Fruit fly (Drosophila melanogaster) whole organism, wandering third instar larva: ENCODE results near the gene Ptp61F.

Source experiments
- Abd-B ChIP-seq: fragments of >200 bp; optimal IDR thresholded peaks from 2 replicates; lab custom pipeline; 2017; ENCODE audit warnings: missing biosample characterization, missing genetic modification characterization
- CG32264 ChIP-seq: fragments of 200-800 bp; sonication (Bioruptor generic); optimal IDR thresholded peaks from 2 replicates; lab custom pipeline; 2016; ENCODE audit warnings: missing biosample characterization, missing genetic modification characterization
- CG9705 ChIP-seq: fragments of 200-800 bp; sonication (Bioruptor generic); optimal IDR thresholded peaks from 2 replicates; lab custom pipeline; 2018; ENCODE audit warnings: missing biosample characterization, mild to moderate bottlenecking, missing genetic modification characterization
- Dfd ChIP-seq: fragments of >200 bp; optimal IDR thresholded peaks from 2 replicates; lab custom pipeline; 2017; ENCODE audit warnings: missing biosample characterization, missing genetic modification characterization
- Dif ChIP-seq: fragments of 200-275, 200-300 bp; sonication (Bioruptor generic); optimal IDR thresholded peaks from 2 replicates; lab custom pipeline; 2018; ENCODE audit warnings: missing biosample characterization, missing genetic modification characterization; ENCODE audit not compliant: partially characterized antibody
- GATAd ChIP-seq: sonication (Bioruptor generic); optimal IDR thresholded peaks from 2 replicates; lab custom pipeline; 2016; ENCODE audit warnings: missing biosample characterization, missing genetic modification characterization
- HLH106 ChIP-seq: fragments of 200-800 bp; optimal IDR thresholded peaks from 3 replicates; lab custom pipeline; 2019; ENCODE audit warnings: missing biosample characterization, mild to moderate bottlenecking, missing genetic modification characterization, moderate library complexity
- Hr78 ChIP-seq: fragments of >200 bp; optimal IDR thresholded peaks from 2 replicates; lab custom pipeline; 2017; ENCODE audit warnings: missing biosample characterization, missing genetic modification characterization
- Hr83 ChIP-seq: fragments of 200-300 bp; sonication (Bioruptor generic); optimal IDR thresholded peaks from 2 replicates; lab custom pipeline; 2016; ENCODE audit warnings: missing biosample characterization, mild to moderate bottlenecking, missing genetic modification characterization, moderate library complexity; ENCODE audit not compliant: poor library complexity, severe bottlenecking
- Jra ChIP-seq: sonication (Bioruptor generic); optimal IDR thresholded peaks from 2 replicates; lab custom pipeline; 2016; ENCODE audit warnings: missing biosample characterization, missing genetic modification characterization
- Myc ChIP-seq: fragments of >200 bp; optimal IDR thresholded peaks from 2 replicates; lab custom pipeline; 2017
- N ChIP-seq: fragments of >200 bp; optimal IDR thresholded peaks from 2 replicates; lab custom pipeline; 2018; ENCODE audit warnings: missing biosample characterization, missing external identifiers, missing genetic modification characterization
- OdsH ChIP-seq: fragments of 200-800 bp; sonication (Bioruptor generic); optimal IDR thresholded peaks from 2 replicates; lab custom pipeline; 2016; ENCODE audit warnings: missing biosample characterization, mild to moderate bottlenecking, missing genetic modification characterization
- Rel ChIP-seq, 2 experiments: fragments of 200-800 bp; sonication (Bioruptor generic) in 1 of 2; optimal IDR thresholded peaks; 2 replicates in 1 of 2; 3 replicates in 1 of 2; lab custom pipeline; 2016 to 2019; ENCODE audit warnings: mild to moderate bottlenecking in 2 of 2, missing biosample characterization in 2 of 2, missing genetic modification characterization in 2 of 2, moderate library complexity in 1 of 2
- Sp1 ChIP-seq: fragments of 200-800 bp; sonication (Bioruptor generic); optimal IDR thresholded peaks from 3 replicates; lab custom pipeline; 2019; ENCODE audit warnings: missing biosample characterization, mild to moderate bottlenecking, missing genetic modification characterization, moderate library complexity
- br ChIP-seq: fragments of 200-800 bp; sonication (Bioruptor generic); optimal IDR thresholded peaks from 2 replicates; lab custom pipeline; 2016; ENCODE audit warnings: missing biosample characterization, missing genetic modification characterization
- brk ChIP-seq: fragments of 200-800 bp; sonication (Bioruptor generic); optimal IDR thresholded peaks from 2 replicates; lab custom pipeline; 2016; ENCODE audit warnings: missing biosample characterization, mild to moderate bottlenecking, missing genetic modification characterization
- dl ChIP-seq, 2 experiments: fragments of 175-275, 200-275 bp in 1 of 2; fragments of 200-275 bp in 1 of 2; sonication (Bioruptor generic); optimal IDR thresholded peaks; lab custom pipeline; 2018; ENCODE audit warnings: mild to moderate bottlenecking in 2 of 2, missing biosample characterization in 2 of 2, missing genetic modification characterization in 2 of 2, moderate library complexity in 2 of 2; ENCODE audit not compliant: partially characterized antibody in 2 of 2, insufficient read depth in 1 of 2
- dmrt93B ChIP-seq: fragments of 200-800 bp; sonication (Bioruptor generic); optimal IDR thresholded peaks from 2 replicates; lab custom pipeline; 2018; ENCODE audit warnings: missing biosample characterization, mild to moderate bottlenecking, missing genetic modification characterization
- dsf ChIP-seq: sonication (Bioruptor generic); optimal IDR thresholded peaks from 2 replicates; lab custom pipeline; 2016; ENCODE audit warnings: missing biosample characterization, missing genetic modification characterization, borderline replicate concordance
- ey ChIP-seq: fragments of 200-800 bp; sonication (Bioruptor generic); optimal IDR thresholded peaks from 2 replicates; lab custom pipeline; 2016; ENCODE audit warnings: missing biosample characterization, missing genetic modification characterization
- foxo ChIP-seq, 2 experiments: fragments of 200-800 bp; sonication (Bioruptor generic); optimal IDR thresholded peaks; 2 replicates in 1 of 2; 3 replicates in 1 of 2; lab custom pipeline; 2016 to 2017; ENCODE audit warnings: missing biosample characterization in 2 of 2, missing genetic modification characterization in 2 of 2
- fru ChIP-seq: fragments of 200-800 bp; sonication (Bioruptor generic); optimal IDR thresholded peaks from 3 replicates; lab custom pipeline; 2016; ENCODE audit warnings: missing biosample characterization, mild to moderate bottlenecking, missing genetic modification characterization
- h ChIP-seq: fragments of 200-800 bp; sonication (Bioruptor generic); optimal IDR thresholded peaks from 3 replicates; lab custom pipeline; 2016; ENCODE audit warnings: missing biosample characterization, mild to moderate bottlenecking, missing genetic modification characterization
- lola ChIP-seq: fragments of >200 bp; optimal IDR thresholded peaks from 2 replicates; lab custom pipeline; 2017; ENCODE audit warnings: missing biosample characterization, missing genetic modification characterization
- pan ChIP-seq: fragments of >200 bp; optimal IDR thresholded peaks from 2 replicates; lab custom pipeline; 2017
- rgr ChIP-seq: fragments of 200-800 bp; sonication (Bioruptor generic); optimal IDR thresholded peaks from 3 replicates; lab custom pipeline; 2016; ENCODE audit warnings: missing biosample characterization, mild to moderate bottlenecking, missing genetic modification characterization
- sage ChIP-seq: fragments of 200-800 bp; sonication (Bioruptor generic); optimal IDR thresholded peaks from 2 replicates; lab custom pipeline; 2016; ENCODE audit warnings: missing biosample characterization, mild to moderate bottlenecking, missing genetic modification characterization
- sv ChIP-seq: fragments of 200-800 bp; sonication (Bioruptor generic); optimal IDR thresholded peaks from 3 replicates; lab custom pipeline; 2016; ENCODE audit warnings: missing biosample characterization, missing genetic modification characterization
- tai ChIP-seq: sonication (Bioruptor generic); optimal IDR thresholded peaks from 2 replicates; lab custom pipeline; 2016; ENCODE audit warnings: missing biosample characterization, missing genetic modification characterization
- woc ChIP-seq: sonication (Bioruptor generic); optimal IDR thresholded peaks from 2 replicates; lab custom pipeline; 2016; ENCODE audit warnings: missing biosample characterization, mild to moderate bottlenecking, missing genetic modification characterization

Ptp61F gene

DNA sequence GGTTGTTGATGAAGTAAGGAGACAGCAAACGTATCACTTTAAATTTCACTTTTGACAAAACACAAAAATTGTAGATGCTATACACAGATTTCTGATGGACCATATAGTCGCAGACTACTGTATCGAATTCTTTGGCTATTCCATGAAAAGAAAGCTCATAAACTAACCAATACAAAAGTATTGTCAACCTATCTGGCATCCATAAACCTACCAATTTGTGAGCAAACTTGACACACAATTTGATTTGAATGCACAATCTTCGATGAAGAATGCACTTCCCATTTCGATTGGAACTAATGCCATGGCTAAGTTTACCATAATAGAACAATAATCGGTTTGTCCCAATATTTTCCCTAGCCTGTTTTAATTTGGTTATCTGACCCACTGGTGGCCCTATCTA lies 51.7 kb downstream of the Ptp61F start, which contains the start of gene CG9173:
Gene CG9173 (minus strand): TSS at position 101 of the 400 bp plus-strand sequence.
- no peak for TF ChIP-seq Dfd (GFP tag; lab: Kevin White, UChicago)
- TF ChIP-seq pan = no peak
- TF ChIP-seq woc = no peak
- no peak for TF ChIP-seq brk (GFP tag; lab: Kevin White, UChicago)
- TF ChIP-seq OdsH (GFP tag; lab: Kevin White, UChicago) = no peak
- TF ChIP-seq fru (GFP tag; lab: Kevin White, UChicago) = no peak
- TF ChIP-seq Rel (GFP tag; optimal IDR thresholded peaks at IDR 0.05; lab: Kevin White, UChicago) = no peak
- no peak for TF ChIP-seq Rel (tag; optimal IDR thresholded peaks at IDR 0.05; lab: Kevin White, UChicago)
- TF ChIP-seq dmrt93B (GFP tag; lab: Kevin White, UChicago) = no peak
- no peak for TF ChIP-seq Abd-B
- no peak for TF ChIP-seq Hr83 (GFP tag; lab: Kevin White, UChicago)
- TF ChIP-seq CG32264 = no peak
- TF ChIP-seq Jra = no peak
- TF ChIP-seq sv (GFP tag; lab: Kevin White, UChicago) = no peak
- TF ChIP-seq dsf (GFP tag; lab: Kevin White, UChicago) = no peak
- TF ChIP-seq h (GFP tag; lab: Kevin White, UChicago) = no peak
- TF ChIP-seq CG9705 = no peak

DNA sequence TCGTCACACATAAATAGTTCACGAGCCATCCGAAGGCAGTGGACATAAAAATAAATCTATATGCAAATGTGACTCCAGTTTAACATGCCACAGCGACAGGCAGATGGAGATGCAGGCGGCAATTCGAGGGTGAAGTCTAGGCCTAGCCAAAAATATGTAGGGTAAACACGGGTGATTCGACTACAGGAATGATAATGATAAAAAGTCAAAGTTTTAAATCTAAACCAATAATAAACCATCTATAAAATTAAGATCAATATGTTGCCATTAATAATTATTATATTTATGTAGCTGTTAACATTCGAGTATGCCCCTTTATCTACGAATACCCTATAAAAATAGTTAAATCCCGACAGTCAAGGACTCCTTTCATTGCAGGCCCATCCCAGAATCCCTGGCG lies 54.1 kb downstream of the Ptp61F start:
- TF ChIP-seq Hr83 (GFP tag; lab: Kevin White, UChicago) (no peak), ey (no peak), dmrt93B (GFP tag; lab: Kevin White, UChicago) (no peak), Abd-B (no peak), dsf (GFP tag; lab: Kevin White, UChicago) (no peak), lola (GFP tag; lab: Kevin White, UChicago) (no peak), Dif (no peak), Myc (lab: Kevin White, UChicago) (no peak)

dm6 chr3L:1419929-1420328 lies 55.1 kb downstream of the Ptp61F start:
- TF ChIP-seq N (GFP tag; lab: Kevin White, UChicago) (no peak), CG32264 (no peak)
- TF ChIP-seq, all 38 proteins: peak for 0

dm6 chr3L:1418821-1419220 lies 56.2 kb downstream of the Ptp61F start:
- no peak for TF ChIP-seq sv (GFP tag; lab: Kevin White, UChicago)
- no peak for TF ChIP-seq N (GFP tag; lab: Kevin White, UChicago)
- TF ChIP-seq br (GFP tag; lab: Kevin White, UChicago) = no peak
- TF ChIP-seq HLH106 (tag; lab: Kevin White, UChicago) = peak; percentile 3
- TF ChIP-seq CG9705 = no peak
- TF ChIP-seq fru (GFP tag; lab: Kevin White, UChicago) = peak; percentile 25
- TF ChIP-seq woc = peak; percentile 1
- TF ChIP-seq foxo (GFP tag; optimal IDR thresholded peaks at IDR 0.05; lab: Kevin White, UChicago) = peak in 1 of 2 experiments; percentile 23
- TF ChIP-seq ey = peak; percentile 10
- TF ChIP-seq h (GFP tag; lab: Kevin White, UChicago) = peak; percentile 33
- TF ChIP-seq GATAd = no peak
- no peak for TF ChIP-seq Sp1 (GFP tag; lab: Kevin White, UChicago)

- TF ChIP-seq rgr (GFP tag; lab: Kevin White, UChicago) = peak; percentile 19
- peak; percentile 36 for TF ChIP-seq fru (GFP tag; lab: Kevin White, UChicago)
- peak; percentile 50 for TF ChIP-seq woc
- peak; percentile 53 for TF ChIP-seq h (GFP tag; lab: Kevin White, UChicago)
- TF ChIP-seq foxo (GFP tag; optimal IDR thresholded peaks at IDR 0.05; lab: Kevin White, UChicago) = peak in 1 of 2 experiments; percentile 43
- TF ChIP-seq ey = peak; percentile 18
- no peak for TF ChIP-seq tai (GFP tag; lab: Kevin White, UChicago)
- TF ChIP-seq HLH106 (tag; lab: Kevin White, UChicago) = no peak
Observed at dm6 chr3L:1417898-1418297, 57.2 kb downstream of the Ptp61F start.

DNA sequence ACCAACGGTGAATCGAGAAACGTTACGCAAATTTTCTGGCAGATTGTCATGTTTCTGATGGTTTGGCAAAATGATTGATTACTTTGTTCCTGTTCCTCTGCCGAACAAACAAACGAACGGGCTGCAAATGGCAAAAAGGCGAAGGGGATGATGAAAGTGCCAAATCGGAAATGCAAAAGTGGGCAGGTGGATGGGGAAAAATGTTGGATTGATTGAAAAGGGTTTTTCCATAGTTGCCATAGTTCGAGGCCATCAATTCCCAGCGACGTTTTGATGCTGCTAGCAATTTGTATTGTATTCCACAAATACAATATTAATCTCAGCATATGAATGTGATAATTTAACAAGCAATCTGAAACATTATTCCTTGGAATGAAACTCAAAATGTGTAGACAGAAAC lies 59.1 kb downstream of the Ptp61F start, which contains the start of gene FucTD:
Gene FucTD (plus strand): TSS at position 301 of the 400 bp plus-strand sequence.
- TF ChIP-seq dl (GFP tag; optimal IDR thresholded peaks at IDR 0.05; lab: Kevin White, UChicago; ENCODE audit: insufficient read depth in 1 of 2, partially characterized antibody in 2 of 2) = no peak
- TF ChIP-seq woc = no peak
- TF ChIP-seq Abd-B = no peak
- no peak for TF ChIP-seq sage (GFP tag; lab: Kevin White, UChicago)
- TF ChIP-seq Myc (lab: Kevin White, UChicago) = no peak
- TF ChIP-seq brk (GFP tag; lab: Kevin White, UChicago) = no peak
- no peak for TF ChIP-seq Sp1 (GFP tag; lab: Kevin White, UChicago)
- no peak for TF ChIP-seq Hr78 (GFP tag; lab: Kevin White, UChicago)
- no peak for TF ChIP-seq N (GFP tag; lab: Kevin White, UChicago)
- no peak for TF ChIP-seq CG32264
- no peak for TF ChIP-seq Dfd (GFP tag; lab: Kevin White, UChicago)
- no peak for TF ChIP-seq HLH106 (tag; lab: Kevin White, UChicago)
- no peak for TF ChIP-seq ey
- no peak for TF ChIP-seq dsf (GFP tag; lab: Kevin White, UChicago)
